Fruit fly (Drosophila melanogaster): ENCODE data around the gene CG4281.

CG4281 gene

DNA sequence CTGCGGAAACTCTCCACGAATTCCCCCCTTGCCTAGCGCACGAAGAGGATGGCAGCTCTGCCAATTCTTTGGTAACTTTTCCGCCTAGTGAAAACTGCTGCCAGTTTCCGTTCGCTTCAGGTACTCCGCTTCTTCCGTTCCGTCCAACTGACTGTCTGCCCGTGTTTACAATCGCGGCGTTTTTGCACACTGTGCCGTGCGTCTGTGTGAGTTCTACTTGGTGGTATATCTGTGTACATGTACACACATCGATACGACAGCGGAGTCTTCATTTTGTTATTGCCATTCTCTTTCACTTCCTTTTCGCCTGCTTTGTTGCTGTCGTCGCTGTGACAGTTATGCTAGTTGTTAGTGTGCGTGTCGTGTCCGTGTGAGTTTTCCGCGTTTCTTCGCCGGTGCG is 52.1 kb downstream of the CG4281 start (continued):
- TF ChIP-seq CG8281 (tag; optimal IDR thresholded peaks at IDR 0.05) (no peak), CG10543 (GFP tag; optimal IDR thresholded peaks at IDR 0.05) (peak; percentile 46), MTF-1 (GFP tag; optimal IDR thresholded peaks at IDR 0.05; ENCODE audit: borderline replicate concordance) (no peak), NK7.1 (GFP tag; optimal IDR thresholded peaks at IDR 0.05) (peak; percentile 11), dan (GFP tag; IDR thresholded peaks at IDR 0.05) (no peak), CG17802 (tag; optimal IDR thresholded peaks at IDR 0.05) (no peak), Dip3 (GFP tag; optimal IDR thresholded peaks at IDR 0.05) (peak; percentile 33), CG14860 (GFP tag; IDR thresholded peaks at IDR 0.05; ENCODE audit: partially characterized antibody) (no peak), Gsc (GFP tag; IDR thresholded peaks at IDR 0.05) (no peak), toy (GFP tag; IDR thresholded peaks at IDR 0.05) (no peak), Med (GFP tag) (peak; percentile 88), dmrt99B (tag; optimal IDR thresholded peaks at IDR 0.05) (no peak), CG17328 (GFP tag; IDR thresholded peaks at IDR 0.05) (no peak), lilli (GFP tag; optimal IDR thresholded peaks at IDR 0.05) (no peak), CG30403 (GFP tag; optimal IDR thresholded peaks at IDR 0.05) (no peak), scrt (GFP tag; optimal IDR thresholded peaks at IDR 0.05) (no peak), onecut (GFP tag; IDR thresholded peaks at IDR 0.05) (no peak), gcm (GFP tag; optimal IDR thresholded peaks at IDR 0.05) (no peak), phol (tag; optimal IDR thresholded peaks at IDR 0.05) (peak; percentile 41), CG6854 (GFP tag; optimal IDR thresholded peaks at IDR 0.05) (no peak), sd (tag; optimal IDR thresholded peaks at IDR 0.05) (no peak), da (GFP tag; optimal IDR thresholded peaks at IDR 0.05) (no peak), sr (GFP tag; IDR thresholded peaks at IDR 0.05) (no peak), pros (GFP tag; optimal IDR thresholded peaks at IDR 0.05) (no peak), CG7987 (GFP tag; optimal IDR thresholded peaks at IDR 0.05) (no peak), CG7786 (GFP tag; optimal IDR thresholded peaks at IDR 0.05) (no peak), CG6683 (GFP tag; optimal IDR thresholded peaks at IDR 0.05) (no peak), CG15479 (GFP tag; optimal IDR thresholded peaks at IDR 0.05) (peak; percentile 26), Hand (GFP tag; optimal IDR thresholded peaks at IDR 0.05) (no peak), sob (GFP tag; IDR thresholded peaks at IDR 0.05) (0 out of 2 replicates have a peak, but pooled peaks have one; percentile 33), ems (GFP tag; optimal IDR thresholded peaks at IDR 0.05) (no peak), CG16815 (GFP tag; optimal IDR thresholded peaks at IDR 0.05) (no peak), caup (GFP tag; optimal IDR thresholded peaks at IDR 0.05; ENCODE audit: severe bottlenecking) (peak; percentile 47), gce (GFP tag; IDR thresholded peaks at IDR 0.05) (no peak), CG14710 (tag; optimal IDR thresholded peaks at IDR 0.05) (no peak), CG6654 (GFP tag; optimal IDR thresholded peaks at IDR 0.05) (no peak), CG9876 (GFP tag; optimal IDR thresholded peaks at IDR 0.05) (peak; percentile 2), cg (GFP tag; optimal IDR thresholded peaks at IDR 0.05) (peak; percentile 74), CG31441 (GFP tag; IDR thresholded peaks at IDR 0.05) (no peak), jing (GFP tag; optimal IDR thresholded peaks at IDR 0.05) (no peak), Stat92E (GFP tag; optimal IDR thresholded peaks at IDR 0.05) (no peak), nerfin-2 (GFP tag; IDR thresholded peaks at IDR 0.05; ENCODE audit: partially characterized antibody) (no peak), fru (optimal IDR thresholded peaks at IDR 0.05) (no peak), CG11696 (GFP tag; IDR thresholded peaks at IDR 0.05) (no peak), Spps (tag; optimal IDR thresholded peaks at IDR 0.05) (no peak), Dip2 (GFP tag; IDR thresholded peaks at IDR 0.05) (no peak), psq (GFP tag; optimal IDR thresholded peaks at IDR 0.05) (peak; percentile 60), CG4707 (GFP tag; optimal IDR thresholded peaks at IDR 0.05) (no peak), croc (GFP tag; conservative IDR thresholded peaks at IDR 0.05) (no peak), lbe (GFP tag; optimal IDR thresholded peaks at IDR 0.05) (peak; percentile 16), CG2199 (GFP tag; IDR thresholded peaks at IDR 0.05) (no peak)
